Fruit fly (Drosophila melanogaster): ENCODE measurements around the gene Rat1.

Rat1 gene

dm6 chr2L:6956725-6957124, 48.8 kb downstream of the Rat1 start, which contains the start of the genes CG13775 and CG3430 (continued):
- no peak for TF ChIP-seq CG30431 (GFP tag; optimal IDR thresholded peaks at IDR 0.05)
- TF ChIP-seq bigmax (GFP tag; optimal IDR thresholded peaks at IDR 0.05), result peak; percentile 49
- no peak for TF ChIP-seq CG4282 (GFP tag; optimal IDR thresholded peaks at IDR 0.05)
- no peak for TF ChIP-seq HLH3B (GFP tag; IDR thresholded peaks at IDR 0.05)
- TF ChIP-seq schlank (tag; optimal IDR thresholded peaks at IDR 0.05), result no peak
- TF ChIP-seq tna (GFP tag; IDR thresholded peaks at IDR 0.05; ENCODE audit: partially characterized antibody), result 0 out of 2 replicates have a peak, but pooled peaks have one; percentile 30
- TF ChIP-seq CG14965 (GFP tag; optimal IDR thresholded peaks at IDR 0.05; ENCODE audit: borderline replicate concordance), result no peak
- TF ChIP-seq CG7357 (GFP tag; IDR thresholded peaks at IDR 0.05), result no peak
- no peak for TF ChIP-seq C15 (GFP tag; IDR thresholded peaks at IDR 0.05)
- TF ChIP-seq Sry-δ (GFP tag; optimal IDR thresholded peaks at IDR 0.05), result peak; percentile 93
- peak; percentile 62 for TF ChIP-seq Antp (GFP tag; optimal IDR thresholded peaks at IDR 0.05)
- peak; percentile 66 for TF ChIP-seq Doc3 (GFP tag; IDR thresholded peaks at IDR 0.05; ENCODE audit: partially characterized antibody)
- TF ChIP-seq zen (tag; optimal IDR thresholded peaks at IDR 0.05), result no peak
- TF ChIP-seq TFAM (GFP tag; optimal IDR thresholded peaks at IDR 0.05), result no peak
- TF ChIP-seq CG16863 (GFP tag; optimal IDR thresholded peaks at IDR 0.05), result no peak
- TF ChIP-seq pnt (GFP tag; optimal IDR thresholded peaks at IDR 0.05), result no peak
- no peak for TF ChIP-seq pfk (GFP tag; optimal IDR thresholded peaks at IDR 0.05)
- TF ChIP-seq HmgZ (tag; optimal IDR thresholded peaks at IDR 0.05), result peak; percentile 72
- TF ChIP-seq Bgb (GFP tag; IDR thresholded peaks at IDR 0.05; ENCODE audit: partially characterized antibody), result peak; percentile 77
- 0 out of 3 replicates have a peak, but pooled peaks have one; percentile 45 for TF ChIP-seq CG34422 (GFP tag; IDR thresholded peaks at IDR 0.05)
- TF ChIP-seq knrl (GFP tag; IDR thresholded peaks at IDR 0.05; ENCODE audit: partially characterized antibody), result peak; percentile 67
- TF ChIP-seq wek (GFP tag; optimal IDR thresholded peaks at IDR 0.05), result no peak
- TF ChIP-seq CG16813 (GFP tag; IDR thresholded peaks at IDR 0.05; ENCODE audit: partially characterized antibody), result peak; percentile 56
- peak; percentile 57 for TF ChIP-seq CG13624 (GFP tag; optimal IDR thresholded peaks at IDR 0.05)
- no peak for TF ChIP-seq CG8281 (tag; optimal IDR thresholded peaks at IDR 0.05)
- TF ChIP-seq hbn (GFP tag; IDR thresholded peaks at IDR 0.05; ENCODE audit: partially characterized antibody), result peak; percentile 65
- TF ChIP-seq dm (GFP tag; optimal IDR thresholded peaks at IDR 0.05), result peak; percentile 40
- no peak for TF ChIP-seq CG1792 (GFP tag; optimal IDR thresholded peaks at IDR 0.05)
- TF ChIP-seq CG15073 (GFP tag; optimal IDR thresholded peaks at IDR 0.05), result no peak
- no peak for TF ChIP-seq Oaz (GFP tag; IDR thresholded peaks at IDR 0.05)
- peak; percentile 37; the same call in 1 of the 2 replicates for TF ChIP-seq CG2129 (GFP tag; IDR thresholded peaks at IDR 0.05; ENCODE audit: partially characterized antibody)
- TF ChIP-seq CG7928 (GFP tag; optimal IDR thresholded peaks at IDR 0.05), result peak; percentile 89
- TF ChIP-seq yki (optimal IDR thresholded peaks at IDR 0.05), result no peak
- no peak for TF ChIP-seq sisA (GFP tag; IDR thresholded peaks at IDR 0.05)
- TF ChIP-seq Elba2 (GFP tag; optimal IDR thresholded peaks at IDR 0.05), result peak; percentile 51
- peak; percentile 55 for TF ChIP-seq CG17328 (GFP tag; IDR thresholded peaks at IDR 0.05)
- peak; percentile 39 for TF ChIP-seq HmgD (GFP tag; optimal IDR thresholded peaks at IDR 0.05)
- TF ChIP-seq CG15696 (tag; optimal IDR thresholded peaks at IDR 0.05), result peak; percentile 0
- TF ChIP-seq Sox100B (GFP tag; optimal IDR thresholded peaks at IDR 0.05), result no peak

dm6 chr2L:6960165-6960564, 52.3 kb downstream of the Rat1 start, which contains the start of the genes Atac1 and Hmgcl:
TSS of gene Atac1 (minus strand) at chr2L:6960328.
TSS of gene Hmgcl (plus strand) at chr2L:6960377.
- TF ChIP-seq CG17361 (GFP tag; IDR thresholded peaks at IDR 0.05), result no peak
- TF ChIP-seq pzg (GFP tag; optimal IDR thresholded peaks at IDR 0.05), result peak; percentile 19
- TF ChIP-seq Dref (GFP tag; IDR thresholded peaks at IDR 0.05), result peak; percentile 65
- peak; percentile 42 for TF ChIP-seq MESR4 (GFP tag; optimal IDR thresholded peaks at IDR 0.05)
- no peak for TF ChIP-seq Dbx (GFP tag; IDR thresholded peaks at IDR 0.05)
- TF ChIP-seq Sry-δ (GFP tag; optimal IDR thresholded peaks at IDR 0.05), result peak; percentile 76
- TF ChIP-seq sqz (GFP tag; optimal IDR thresholded peaks at IDR 0.05), result no peak
- TF ChIP-seq disco-r (GFP tag; optimal IDR thresholded peaks at IDR 0.05), result no peak
- TF ChIP-seq Dip2 (GFP tag; IDR thresholded peaks at IDR 0.05), result no peak
- TF ChIP-seq zen (tag; optimal IDR thresholded peaks at IDR 0.05), result no peak
- 0 out of 2 replicates have a peak, but pooled peaks have one; percentile 16 for TF ChIP-seq Scr (GFP tag; IDR thresholded peaks at IDR 0.05; ENCODE audit: partially characterized antibody)
- TF ChIP-seq CG11093 (GFP tag; IDR thresholded peaks at IDR 0.05), result no peak
- TF ChIP-seq mld (GFP tag; IDR thresholded peaks at IDR 0.05; ENCODE audit: partially characterized antibody), result no peak
- no peak for TF ChIP-seq z (GFP tag; IDR thresholded peaks at IDR 0.05)
- no peak for TF ChIP-seq CG7372 (GFP tag; IDR thresholded peaks at IDR 0.05)
- no peak for TF ChIP-seq gsb (GFP tag; IDR thresholded peaks at IDR 0.05)
